Fruit fly (Drosophila melanogaster) whole organism: ENCODE results near the gene CG32726.

Source experiments
- CG8478 ChIP-seq: fragments of >200 bp; optimal IDR thresholded peaks from 2 replicates; lab custom pipeline; 2018; ENCODE audit warnings: inconsistent platforms
- Dll ChIP-seq: fragments of >200 bp; optimal IDR thresholded peaks from 2 replicates; lab custom pipeline; 2017
- pan ChIP-seq: fragments of >200 bp; optimal IDR thresholded peaks from 2 replicates; lab custom pipeline; 2017
- psq ChIP-seq: fragments of >200 bp; optimal IDR thresholded peaks from 2 replicates; lab custom pipeline; 2017
- usp ChIP-seq: fragments of >200 bp; optimal IDR thresholded peaks from 2 replicates; lab custom pipeline; 2017; ENCODE audit warnings: missing biosample characterization, missing genetic modification characterization, mixed read lengths

- TF ChIP-seq usp (GFP tag; lab: Kevin White, UChicago) (no peak), CG8478 (lab: Kevin White, UChicago) (no peak), Dll (no peak), pan (lab: Kevin White, UChicago) (no peak), psq (no peak)
Observed at dm6 chrX:7379569-7379968, 46.0 kb downstream of the CG32726 start.
